Worm (Caenorhabditis elegans) whole organism, L4 larva: ENCODE results near the gene D1046.4.

Source experiments
- F26F4.8 ChIP-seq: fragments of 200-800 bp; sonication (Bioruptor generic); conservative IDR thresholded peaks from 2 replicates; pipeline ENCODE4 v1.3.6; 2022; ENCODE audit warnings: missing genetic modification characterization, missing compliant biosample characterization
- R02D3.7 ChIP-seq: fragments of 150-350 bp; sonication (generic microtip); optimal IDR thresholded peaks from 3 replicates; lab custom pipeline; 2014; ENCODE audit warnings: missing biosample characterization, missing genetic modification characterization
- T26A8.4 ChIP-seq: fragments of 200-800 bp; sonication (Bioruptor generic); IDR thresholded peaks from 2 replicates; pipeline ENCODE4 v1.3.6; 2022; ENCODE audit warnings: missing genetic modification characterization, missing compliant biosample characterization
- Y105C5A.15 ChIP-seq: fragments of 200-800 bp; sonication (Bioruptor generic); IDR thresholded peaks from 2 replicates; pipeline ENCODE4 v1.3.6; 2022; ENCODE audit warnings: missing genetic modification characterization, missing compliant biosample characterization
- Y48G9A.11 ChIP-seq: fragments of 200-800 bp; sonication (Bioruptor generic); IDR thresholded peaks from 2 replicates; pipeline ENCODE4 v1.3.6; 2022; ENCODE audit warnings: missing genetic modification reagents, missing genetic modification characterization, missing compliant biosample characterization
- Y75B8A.6 ChIP-seq: fragments of 200-800 bp; sonication (Bioruptor generic); IDR thresholded peaks from 2 replicates; pipeline ENCODE4 v1.3.6; 2022; ENCODE audit warnings: missing genetic modification reagents, missing genetic modification characterization, missing compliant biosample characterization
- ZK546.5 ChIP-seq, 2 experiments: sonication (generic microtip); optimal IDR thresholded peaks; 2 replicates each; lab custom pipeline; 2017; ENCODE audit warnings: missing biosample characterization in 2 of 2, missing genetic modification characterization in 2 of 2
- aly-2 ChIP-seq: sonication (generic microtip); optimal IDR thresholded peaks from 2 replicates; lab custom pipeline; 2018; ENCODE audit warnings: missing biosample characterization, missing genetic modification characterization
- arid-1 ChIP-seq: fragments of 200-800 bp; sonication (Bioruptor generic); conservative IDR thresholded peaks from 2 replicates; pipeline ENCODE4 v1.3.6; 2022; ENCODE audit warnings: missing genetic modification reagents, missing genetic modification characterization, missing compliant biosample characterization
- ceh-20 ChIP-seq: fragments of 200-800 bp; sonication (Bioruptor generic); IDR thresholded peaks from 2 replicates; pipeline ENCODE4 v1.3.6; 2022; ENCODE audit warnings: missing genetic modification reagents, missing genetic modification characterization, missing compliant biosample characterization
- ceh-32 ChIP-seq: sonication (generic microtip); optimal IDR thresholded peaks from 2 replicates; lab custom pipeline; 2016; ENCODE audit warnings: mild to moderate bottlenecking, missing genetic modification characterization, missing compliant biosample characterization; ENCODE audit not compliant: poor library complexity
- ceh-44 ChIP-seq: fragments of 200-800 bp; sonication (Bioruptor generic); IDR thresholded peaks from 2 replicates; pipeline ENCODE4 v1.3.6; 2022; ENCODE audit warnings: missing genetic modification reagents, missing genetic modification characterization, missing compliant biosample characterization
- ceh-82 ChIP-seq: sonication (generic microtip); optimal IDR thresholded peaks from 2 replicates; lab custom pipeline; 2017; ENCODE audit warnings: missing biosample characterization, missing genetic modification characterization
- ctbp-1 ChIP-seq: fragments of 200-800 bp; sonication (Bioruptor generic); IDR thresholded peaks from 2 replicates; pipeline ENCODE4 v1.3.6; 2022; ENCODE audit warnings: missing genetic modification reagents, missing genetic modification characterization, missing compliant biosample characterization
- daf-16 ChIP-seq, 3 experiments: sonication (generic microtip); optimal IDR thresholded peaks; 2 replicates each; lab custom pipeline; 2016 to 2017; ENCODE audit warnings: missing genetic modification characterization in 3 of 3, missing genetic modification reagents in 3 of 3, mild to moderate bottlenecking in 2 of 3, missing compliant biosample characterization in 2 of 3, missing biosample characterization in 1 of 3, moderate library complexity in 1 of 3
- daf-19 ChIP-seq: fragments of 200-800 bp; sonication (Bioruptor generic); conservative IDR thresholded peaks from 2 replicates; pipeline ENCODE4 v1.3.6; 2022; ENCODE audit warnings: missing genetic modification characterization, missing compliant biosample characterization
- daf-8 ChIP-seq: fragments of 200-800 bp; sonication (Bioruptor generic); IDR thresholded peaks from 2 replicates; pipeline ENCODE4 v1.3.6; 2022; ENCODE audit warnings: missing genetic modification characterization, missing compliant biosample characterization
- dmd-8 ChIP-seq: fragments of 200-800 bp; sonication (Bioruptor generic); IDR thresholded peaks from 2 replicates; pipeline ENCODE4 v1.3.6; 2022; ENCODE audit warnings: missing genetic modification characterization, missing compliant biosample characterization
- dmd-9 ChIP-seq: fragments of 200-800 bp; sonication (Bioruptor generic); IDR thresholded peaks from 2 replicates; pipeline ENCODE4 v1.3.6; 2022; ENCODE audit warnings: missing genetic modification reagents, missing genetic modification characterization, missing compliant biosample characterization
- dve-1 ChIP-seq: sonication (generic microtip); optimal IDR thresholded peaks from 2 replicates; lab custom pipeline; 2017; ENCODE audit warnings: antibody characterized with exemption, mild to moderate bottlenecking, missing genetic modification characterization, missing compliant biosample characterization; ENCODE audit not compliant: insufficient read depth
- hif-1 ChIP-seq, 2 experiments: sonication (generic microtip); optimal IDR thresholded peaks; 2 replicates each; lab custom pipeline; 2016 to 2017; ENCODE audit warnings: missing compliant biosample characterization in 2 of 2, missing genetic modification characterization in 2 of 2, missing genetic modification reagents in 2 of 2, missing genotype in 2 of 2, mild to moderate bottlenecking in 1 of 2
- hlh-11 ChIP-seq: fragments of 200-800 bp; sonication (Bioruptor generic); optimal IDR thresholded peaks from 2 replicates; lab custom pipeline; 2018; ENCODE audit warnings: mild to moderate bottlenecking, missing genetic modification characterization, missing compliant biosample characterization
- hlh-30 ChIP-seq: sonication (generic microtip); optimal IDR thresholded peaks from 2 replicates; lab custom pipeline; 2017; ENCODE audit warnings: antibody characterized with exemption, mild to moderate bottlenecking, missing genetic modification characterization, missing compliant biosample characterization; ENCODE audit not compliant: insufficient read depth
- jun-1 ChIP-seq: fragments of 150-350 bp; optimal IDR thresholded peaks from 2 replicates; lab custom pipeline; 2014; ENCODE audit warnings: missing biosample characterization, missing genetic modification reagents, missing genetic modification characterization
- lim-7 ChIP-seq: fragments of 200-800 bp; sonication (Bioruptor generic); IDR thresholded peaks from 2 replicates; pipeline ENCODE4 v1.3.6; 2022; ENCODE audit warnings: missing genetic modification characterization, missing compliant biosample characterization
- lin-1 ChIP-seq: fragments of 200-800 bp; sonication (Bioruptor generic); IDR thresholded peaks from 2 replicates; pipeline ENCODE4 v1.3.6; 2022; ENCODE audit warnings: missing genetic modification reagents, missing genetic modification characterization, missing compliant biosample characterization
- lin-13 ChIP-seq: fragments of 150-350 bp; optimal IDR thresholded peaks from 2 replicates; lab custom pipeline; 2014; ENCODE audit warnings: missing biosample characterization, missing genetic modification reagents, missing genetic modification characterization
- lin-15B ChIP-seq: fragments of 150-350 bp; sonication (generic microtip); optimal IDR thresholded peaks from 3 replicates; lab custom pipeline; 2014; ENCODE audit warnings: missing biosample characterization, missing genetic modification characterization
- lin-29 ChIP-seq: fragments of 200-800 bp; sonication (Bioruptor generic); IDR thresholded peaks from 2 replicates; pipeline ENCODE4 v1.3.6; 2022; ENCODE audit warnings: missing genetic modification reagents, missing genetic modification characterization, missing compliant biosample characterization
- lin-38 ChIP-seq: fragments of 200-800 bp; sonication (Bioruptor generic); IDR thresholded peaks from 2 replicates; pipeline ENCODE4 v1.3.6; 2022; ENCODE audit warnings: missing genetic modification reagents, missing genetic modification characterization, missing compliant biosample characterization
- lir-3 ChIP-seq: sonication (generic microtip); optimal IDR thresholded peaks from 2 replicates; lab custom pipeline; 2016; ENCODE audit warnings: mild to moderate bottlenecking, missing genetic modification characterization, missing compliant biosample characterization
- madf-5 ChIP-seq, 2 experiments: fragments of 200-800 bp; sonication (Bioruptor generic); IDR thresholded peaks; 2 replicates each; pipeline ENCODE4 v1.3.6; 2022; ENCODE audit warnings: missing compliant biosample characterization in 2 of 2, missing genetic modification characterization in 2 of 2
- mdl-1 ChIP-seq, 2 experiments: fragments of 150-350 bp in 1 of 2; sonication (generic microtip) in 1 of 2; optimal IDR thresholded peaks; 2 replicates each; lab custom pipeline; 2014 to 2017; ENCODE audit warnings: missing biosample characterization in 2 of 2, missing genetic modification characterization in 2 of 2
- mdt-29 ChIP-seq: fragments of 200-800 bp; sonication (Bioruptor generic); IDR thresholded peaks from 2 replicates; pipeline ENCODE4 v1.3.6; 2022; ENCODE audit warnings: missing genetic modification reagents, missing genetic modification characterization, missing compliant biosample characterization
- mxl-2 ChIP-seq: fragments of 200-800 bp; sonication (Bioruptor generic); conservative IDR thresholded peaks from 2 replicates; pipeline ENCODE4 v1.3.6; 2022; ENCODE audit warnings: missing genetic modification reagents, missing genetic modification characterization, missing compliant biosample characterization
- mxl-3 ChIP-seq: fragments of 200-800 bp; sonication (Bioruptor generic); optimal IDR thresholded peaks from 2 replicates; lab custom pipeline; 2018; ENCODE audit warnings: mild to moderate bottlenecking, missing genetic modification characterization, missing compliant biosample characterization
- nhr-11 ChIP-seq: fragments of 150-350 bp; optimal IDR thresholded peaks from 2 replicates; lab custom pipeline; 2014; ENCODE audit warnings: missing biosample characterization, missing genetic modification characterization
- nhr-42 ChIP-seq: fragments of 200-800 bp; sonication (Bioruptor generic); IDR thresholded peaks from 2 replicates; pipeline ENCODE4 v1.3.6; 2022; ENCODE audit warnings: missing genetic modification characterization, missing compliant biosample characterization
- nhr-48 ChIP-seq: sonication (generic microtip); optimal IDR thresholded peaks from 2 replicates; lab custom pipeline; 2016; ENCODE audit warnings: mild to moderate bottlenecking, missing genetic modification characterization, missing compliant biosample characterization
- nhr-77 ChIP-seq: fragments of 150-350 bp; optimal IDR thresholded peaks from 2 replicates; lab custom pipeline; 2014; ENCODE audit warnings: missing biosample characterization, missing genetic modification characterization
- php-3 ChIP-seq: fragments of 200-800 bp; sonication (Bioruptor generic); IDR thresholded peaks from 2 replicates; pipeline ENCODE4 v1.3.6; 2022; ENCODE audit warnings: missing genetic modification reagents, missing genetic modification characterization, missing compliant biosample characterization
- saeg-2 ChIP-seq: fragments of 200-800 bp; sonication (Bioruptor generic); IDR thresholded peaks from 2 replicates; pipeline ENCODE4 v1.3.6; 2022; ENCODE audit warnings: missing genetic modification reagents, missing genetic modification characterization, missing compliant biosample characterization
- set-16 ChIP-seq: fragments of 200-800 bp; sonication (Bioruptor generic); IDR thresholded peaks from 2 replicates; pipeline ENCODE4 v1.3.6; 2022; ENCODE audit warnings: missing genetic modification reagents, missing genetic modification characterization, missing compliant biosample characterization
- skn-1 ChIP-seq: fragments of 150-350 bp; optimal IDR thresholded peaks from 2 replicates; lab custom pipeline; 2014; ENCODE audit warnings: missing biosample characterization, missing genetic modification characterization
- snpc-4 ChIP-seq: fragments of 150-350 bp; optimal IDR thresholded peaks from 2 replicates; lab custom pipeline; 2014; ENCODE audit warnings: missing biosample characterization, missing genetic modification characterization
- unc-130 ChIP-seq: sonication (generic microtip); optimal IDR thresholded peaks from 2 replicates; lab custom pipeline; 2016; ENCODE audit warnings: missing genetic modification reagents, missing genetic modification characterization, missing compliant biosample characterization
- unc-62 ChIP-seq, 3 experiments: fragments of 150-350 bp in 1 of 3; sonication (generic microtip); optimal IDR thresholded peaks in 2 of 3; peaks in 1 of 3; 1 replicate in 1 of 3; 2 replicates in 2 of 3; lab custom pipeline; 2014 to 2017; ENCODE audit warnings: missing biosample characterization in 3 of 3, missing genetic modification characterization in 3 of 3, missing genetic modification reagents in 3 of 3, missing genotype in 1 of 3
- zag-1 ChIP-seq: fragments of 150-350 bp; optimal IDR thresholded peaks from 2 replicates; lab custom pipeline; 2014; ENCODE audit warnings: missing biosample characterization, missing genetic modification characterization
- zfp-3 ChIP-seq: fragments of 200-800 bp; sonication (Bioruptor generic); conservative IDR thresholded peaks from 2 replicates; pipeline ENCODE4 v1.3.6; 2022; ENCODE audit warnings: missing genetic modification reagents, missing genetic modification characterization, missing compliant biosample characterization
- ztf-11 ChIP-seq: fragments of 150-350 bp; optimal IDR thresholded peaks from 2 replicates; lab custom pipeline; 2014; ENCODE audit warnings: missing biosample characterization, missing genetic modification characterization
- ztf-7 ChIP-seq: fragments of 150-350 bp; optimal IDR thresholded peaks from 2 replicates; lab custom pipeline; 2014; ENCODE audit warnings: missing biosample characterization, missing genetic modification characterization

Gene D1046.4

ce11 chrIV:8893746-8894145, 39.9 kb upstream of the D1046.4 start, which contains the start of gene rad-54.L2 (continued):
- no peak for TF ChIP-seq zag-1
- TF ChIP-seq dmd-9: no peak
- TF ChIP-seq lin-15B (tag; lab: Kevin White, UChicago): peak; percentile 15
- TF ChIP-seq unc-130 (GFP tag; lab: Kevin White, UChicago): peak; percentile 24
- no peak for TF ChIP-seq ceh-44 (GFP tag; lab: Robert Waterston, UW)
- TF ChIP-seq php-3 (GFP tag; lab: Robert Waterston, UW): no peak
- peak; percentile 5 for TF ChIP-seq ztf-7 (tag; lab: Kevin White, UChicago)
- peak; percentile 66 for TF ChIP-seq hlh-11
- TF ChIP-seq unc-62 (GFP tag; optimal IDR thresholded peaks at IDR 0.05 in 1 of 2; lab: Kevin White, UChicago): no peak
- TF ChIP-seq unc-62 (tag; optimal IDR thresholded peaks at IDR 0.05; lab: Kevin White, UChicago): no peak
- TF ChIP-seq madf-5 (GFP tag; IDR thresholded peaks at IDR 0.05; lab: Robert Waterston, UW): no peak
- no peak for TF ChIP-seq ZK546.5 (tag; optimal IDR thresholded peaks at IDR 0.05; lab: Kevin White, UChicago)
- no peak for TF ChIP-seq set-16 (GFP tag; lab: Robert Waterston, UW)
- TF ChIP-seq lin-1 (GFP tag; lab: Robert Waterston, UW): no peak
- no peak for TF ChIP-seq ctbp-1 (GFP tag; lab: Robert Waterston, UW)
- TF ChIP-seq ztf-11 (tag; lab: Kevin White, UChicago): no peak
- peak; percentile 4 for TF ChIP-seq lin-13 (GFP tag; lab: Kevin White, UChicago)
- TF ChIP-seq ceh-82 (tag; lab: Kevin White, UChicago): no peak
- no peak for TF ChIP-seq daf-8 (GFP tag; lab: Robert Waterston, UW)
- TF ChIP-seq Y75B8A.6 (GFP tag; lab: Robert Waterston, UW): no peak
- TF ChIP-seq R02D3.7: no peak
- no peak for TF ChIP-seq ceh-32
- peak; percentile 35 for TF ChIP-seq nhr-48
- TF ChIP-seq skn-1 (tag; lab: Kevin White, UChicago): no peak
- peak in 1 of 2 experiments; percentile 24 for TF ChIP-seq daf-16 (GFP tag; optimal IDR thresholded peaks at IDR 0.05; lab: Kevin White, UChicago)
- TF ChIP-seq daf-16 (tag; optimal IDR thresholded peaks at IDR 0.05; lab: Kevin White, UChicago): peak; percentile 88
- TF ChIP-seq T26A8.4: no peak
- TF ChIP-seq aly-2 (tag; lab: Kevin White, UChicago): no peak
- peak in 1 of 2 experiments; percentile 26 for TF ChIP-seq hif-1 (tag; optimal IDR thresholded peaks at IDR 0.05; lab: Kevin White, UChicago)
- TF ChIP-seq F26F4.8 (GFP tag; lab: Robert Waterston, UW): no peak
- TF ChIP-seq dve-1: peak; percentile 81
- TF ChIP-seq lin-29 (GFP tag; lab: Robert Waterston, UW): no peak
- TF ChIP-seq saeg-2 (GFP tag; lab: Robert Waterston, UW): no peak
- no peak for TF ChIP-seq mxl-2 (GFP tag; lab: Robert Waterston, UW)
- TF ChIP-seq snpc-4: no peak
- TF ChIP-seq Y105C5A.15 (GFP tag; lab: Robert Waterston, UW): no peak
- TF ChIP-seq jun-1 (tag; lab: Kevin White, UChicago): no peak
- peak; percentile 8 for TF ChIP-seq nhr-11 (tag; lab: Kevin White, UChicago)
- TF ChIP-seq daf-19 (GFP tag; lab: Robert Waterston, UW): no peak
- TF ChIP-seq arid-1: peak; percentile 53; the same call in 1 of the 2 replicates
- peak; percentile 95 for TF ChIP-seq hlh-30
- no peak for TF ChIP-seq dmd-8 (GFP tag; lab: Robert Waterston, UW)
- no peak for TF ChIP-seq nhr-42 (GFP tag; lab: Robert Waterston, UW)
- no peak for TF ChIP-seq mdt-29
- TF ChIP-seq nhr-77: peak; percentile 46
- TF ChIP-seq Y48G9A.11 (GFP tag; lab: Robert Waterston, UW): no peak
- peak; percentile 87 for TF ChIP-seq lin-38 (GFP tag; lab: Robert Waterston, UW)
- TF ChIP-seq lim-7 (GFP tag; lab: Robert Waterston, UW): no peak
- TF ChIP-seq mdl-1 (tag; optimal IDR thresholded peaks at IDR 0.05; lab: Kevin White, UChicago): no peak
- TF ChIP-seq mxl-3 (GFP tag; lab: Kevin White, UChicago): no peak
- no peak for TF ChIP-seq lir-3 (tag; lab: Kevin White, UChicago)
- no peak for TF ChIP-seq zfp-3 (GFP tag; lab: Robert Waterston, UW)
- no peak for TF ChIP-seq ceh-20 (GFP tag; lab: Robert Waterston, UW)
